Fruit fly (Drosophila melanogaster) whole organism, prepupa: Measurements from ENCODE around the gene CG32161.

Experiments
- Blimp-1 ChIP-seq: fragments of 200-800 bp; sonication (Bioruptor generic); optimal IDR thresholded peaks from 3 replicates; lab custom pipeline; 2017; ENCODE audit warnings: missing biosample characterization, missing genetic modification characterization, mild to moderate bottlenecking, moderate library complexity, missing genetic modification reagents
- CG10631 ChIP-seq: fragments of 200-800 bp; sonication (Bioruptor generic); optimal IDR thresholded peaks from 2 replicates; lab custom pipeline; 2016; ENCODE audit warnings: missing biosample characterization, missing genetic modification characterization
- CG10669 ChIP-seq: fragments of 200-800 bp; sonication (Bioruptor generic); optimal IDR thresholded peaks from 3 replicates; lab custom pipeline; 2018; ENCODE audit warnings: missing biosample characterization, mild to moderate bottlenecking, missing genetic modification characterization, moderate library complexity
- CG11762 ChIP-seq: fragments of 200-800 bp; sonication (Bioruptor generic); optimal IDR thresholded peaks from 3 replicates; lab custom pipeline; 2016; ENCODE audit warnings: missing biosample characterization, missing genetic modification characterization; ENCODE audit not compliant: insufficient read depth
- CG11902 ChIP-seq: fragments of 200-800 bp; sonication (Bioruptor generic); optimal IDR thresholded peaks from 3 replicates; lab custom pipeline; 2016; ENCODE audit warnings: missing biosample characterization, missing genetic modification characterization
- CG15336 ChIP-seq: fragments of 200-800 bp; sonication (Bioruptor generic); IDR thresholded peaks from 2 replicates; pipeline ENCODE4 v1.3.6; 2022; ENCODE audit warnings: missing biosample characterization, missing genetic modification characterization
- CG16779 ChIP-seq: fragments of 200-800 bp; sonication (Bioruptor generic); optimal IDR thresholded peaks from 3 replicates; lab custom pipeline; 2017; ENCODE audit warnings: missing biosample characterization, mild to moderate bottlenecking, missing genetic modification characterization
- CG3032 ChIP-seq: fragments of 200-800 bp; optimal IDR thresholded peaks from 2 replicates; lab custom pipeline; 2019; ENCODE audit warnings: missing biosample characterization, mild to moderate bottlenecking, missing genetic modification characterization, moderate library complexity
- CG3919 ChIP-seq: fragments of 200-800 bp; sonication (Bioruptor generic); optimal IDR thresholded peaks from 3 replicates; lab custom pipeline; 2016; ENCODE audit warnings: missing biosample characterization, missing genetic modification characterization
- CG4318 ChIP-seq: fragments of 200-800 bp; sonication (Bioruptor generic); optimal IDR thresholded peaks from 3 replicates; lab custom pipeline; 2017; ENCODE audit warnings: missing biosample characterization, mild to moderate bottlenecking, missing genetic modification characterization
- CG6163 ChIP-seq: fragments of 200-800 bp; sonication (Bioruptor generic); IDR thresholded peaks from 3 replicates; pipeline ENCODE4 v1.3.6; 2022; ENCODE audit warnings: missing biosample characterization, missing genetic modification characterization
- CG6276 ChIP-seq: fragments of 200-800 bp; sonication (Bioruptor generic); optimal IDR thresholded peaks from 2 replicates; lab custom pipeline; 2017; ENCODE audit warnings: missing biosample characterization, mild to moderate bottlenecking, missing genetic modification characterization
- CG6792 ChIP-seq: fragments of 200-800 bp; sonication (Bioruptor generic); optimal IDR thresholded peaks from 3 replicates; lab custom pipeline; 2016; ENCODE audit warnings: missing biosample characterization, missing genetic modification characterization
- CG6808 ChIP-seq: fragments of 200-800 bp; sonication (Bioruptor generic); optimal IDR thresholded peaks from 3 replicates; lab custom pipeline; 2017; ENCODE audit warnings: missing biosample characterization, missing genetic modification characterization, mild to moderate bottlenecking, moderate library complexity, missing genetic modification reagents
- CG6854 ChIP-seq: fragments of 200-800 bp; sonication (Bioruptor generic); optimal IDR thresholded peaks from 2 replicates; lab custom pipeline; 2017; ENCODE audit warnings: missing biosample characterization, mild to moderate bottlenecking, missing genetic modification characterization
- CG8119 ChIP-seq: fragments of 200-800 bp; sonication (Bioruptor generic); IDR thresholded peaks from 3 replicates; pipeline ENCODE4 v1.3.6; 2022; ENCODE audit warnings: missing biosample characterization, missing genetic modification characterization
- CG8319 ChIP-seq: fragments of 200-800 bp; sonication (Bioruptor generic); optimal IDR thresholded peaks from 3 replicates; lab custom pipeline; 2016; ENCODE audit warnings: missing biosample characterization, missing genetic modification characterization
- CG8632 ChIP-seq: fragments of 200-800 bp; sonication (Bioruptor generic); optimal IDR thresholded peaks from 3 replicates; lab custom pipeline; 2016; ENCODE audit warnings: missing biosample characterization, missing genetic modification characterization
- CG9139 ChIP-seq: fragments of 200-800 bp; sonication (Bioruptor generic); optimal IDR thresholded peaks from 3 replicates; lab custom pipeline; 2017; ENCODE audit warnings: missing biosample characterization, mild to moderate bottlenecking, missing genetic modification characterization
- Eip75B ChIP-seq: fragments of 200-800 bp; sonication (Bioruptor generic); optimal IDR thresholded peaks from 3 replicates; lab custom pipeline; 2016; ENCODE audit warnings: missing biosample characterization, missing genetic modification characterization
- Eip78C ChIP-seq: fragments of 200-800 bp; sonication (Bioruptor generic); peaks from one replicate; lab custom pipeline; 2016; ENCODE audit warnings: missing biosample characterization, missing genetic modification characterization
- Eip93F ChIP-seq: fragments of 200-800 bp; sonication (Bioruptor generic); optimal IDR thresholded peaks from 2 replicates; lab custom pipeline; 2016; ENCODE audit warnings: missing biosample characterization, mild to moderate bottlenecking, missing genetic modification characterization
- Ets21C ChIP-seq: fragments of 200-800 bp; sonication (Bioruptor generic); optimal IDR thresholded peaks from 3 replicates; lab custom pipeline; 2016; ENCODE audit warnings: missing biosample characterization, missing genetic modification characterization
- Ets96B ChIP-seq: fragments of 200-800 bp; optimal IDR thresholded peaks from 2 replicates; lab custom pipeline; 2019; ENCODE audit warnings: missing biosample characterization, mild to moderate bottlenecking, missing genetic modification characterization, moderate library complexity
- Gug ChIP-seq: fragments of 200-800 bp; sonication (Bioruptor generic); IDR thresholded peaks from 2 replicates; pipeline ENCODE4 v1.3.6; 2022; ENCODE audit warnings: missing biosample characterization, missing genetic modification characterization
- Hr38 ChIP-seq: sonication (Bioruptor generic); optimal IDR thresholded peaks from 2 replicates; lab custom pipeline; 2016; ENCODE audit warnings: missing biosample characterization, missing genetic modification characterization
- Hr39 ChIP-seq: fragments of 200-800 bp; sonication (Bioruptor generic); optimal IDR thresholded peaks from 2 replicates; lab custom pipeline; 2016; ENCODE audit warnings: missing biosample characterization, missing genetic modification characterization
- Hr4 ChIP-seq: fragments of 200-800 bp; sonication (Bioruptor generic); optimal IDR thresholded peaks from 3 replicates; lab custom pipeline; 2016; ENCODE audit warnings: missing biosample characterization, missing genetic modification characterization
- Lpt ChIP-seq: fragments of 200-800 bp; sonication (Bioruptor generic); optimal IDR thresholded peaks from 3 replicates; lab custom pipeline; 2016; ENCODE audit warnings: missing biosample characterization, missing genetic modification characterization
- OdsH ChIP-seq: fragments of 200-800 bp; sonication (Bioruptor generic); optimal IDR thresholded peaks from 3 replicates; lab custom pipeline; 2016; ENCODE audit warnings: missing biosample characterization, missing genetic modification characterization
- Sox14 ChIP-seq: fragments of 200-800 bp; sonication (Bioruptor generic); optimal IDR thresholded peaks from 3 replicates; lab custom pipeline; 2016; ENCODE audit warnings: missing biosample characterization, missing genetic modification characterization
- Sox15 ChIP-seq: fragments of 200-800 bp; sonication (Bioruptor generic); optimal IDR thresholded peaks from 3 replicates; lab custom pipeline; 2016; ENCODE audit warnings: missing biosample characterization, missing genetic modification characterization
- achi ChIP-seq: fragments of 200-800 bp; sonication (Bioruptor generic); optimal IDR thresholded peaks from 3 replicates; lab custom pipeline; 2016; ENCODE audit warnings: missing biosample characterization, missing genetic modification characterization
- acj6 ChIP-seq: fragments of 200-800 bp; sonication (Bioruptor generic); optimal IDR thresholded peaks from 3 replicates; lab custom pipeline; 2016; ENCODE audit warnings: missing biosample characterization, missing genetic modification characterization
- dac ChIP-seq: fragments of 200-800 bp; sonication (Bioruptor generic); optimal IDR thresholded peaks from 2 replicates; lab custom pipeline; 2017; ENCODE audit warnings: missing biosample characterization, mild to moderate bottlenecking, missing genetic modification characterization
- dsx ChIP-seq: fragments of 200-800 bp; optimal IDR thresholded peaks from 3 replicates; lab custom pipeline; 2019; ENCODE audit warnings: missing biosample characterization, mild to moderate bottlenecking, missing genetic modification characterization, moderate library complexity; ENCODE audit not compliant: poor library complexity, severe bottlenecking
- fd59A ChIP-seq: fragments of 200-800 bp; sonication (Bioruptor generic); optimal IDR thresholded peaks from 2 replicates; lab custom pipeline; 2017; ENCODE audit warnings: missing biosample characterization, mild to moderate bottlenecking, missing genetic modification characterization, missing genetic modification reagents
- fd85E ChIP-seq: fragments of 200-800 bp; sonication (Bioruptor generic); optimal IDR thresholded peaks from 3 replicates; lab custom pipeline; 2016; ENCODE audit warnings: missing biosample characterization, missing genetic modification characterization
- fkh ChIP-seq: fragments of 200-800 bp; sonication (Bioruptor generic); optimal IDR thresholded peaks from 3 replicates; lab custom pipeline; 2017; ENCODE audit warnings: missing biosample characterization, mild to moderate bottlenecking, missing genetic modification characterization, moderate library complexity
- pdm3 ChIP-seq: fragments of 200-800 bp; sonication (Bioruptor generic); optimal IDR thresholded peaks from 3 replicates; lab custom pipeline; 2016; ENCODE audit warnings: missing biosample characterization, missing genetic modification characterization
- salr ChIP-seq, 2 experiments: fragments of 200-800 bp; sonication (Bioruptor generic); optimal IDR thresholded peaks; 3 replicates each; lab custom pipeline; 2016 to 2018; ENCODE audit warnings: missing biosample characterization in 2 of 2, missing genetic modification characterization in 2 of 2, mild to moderate bottlenecking in 1 of 2
- spab ChIP-seq: fragments of 200-800 bp; sonication (Bioruptor generic); optimal IDR thresholded peaks from 2 replicates; lab custom pipeline; 2017; ENCODE audit warnings: missing biosample characterization, mild to moderate bottlenecking, missing genetic modification characterization, missing genetic modification reagents
- ss ChIP-seq, 2 experiments: fragments of 200-800 bp; sonication (Bioruptor generic); optimal IDR thresholded peaks; 2 replicates in 1 of 2; 3 replicates in 1 of 2; lab custom pipeline; 2017 to 2018; ENCODE audit warnings: mild to moderate bottlenecking in 2 of 2, missing biosample characterization in 2 of 2, missing genetic modification characterization in 2 of 2, moderate library complexity in 1 of 2
- svp ChIP-seq: fragments of 200-800 bp; sonication (Bioruptor generic); peaks from one replicate; lab custom pipeline; 2016; ENCODE audit warnings: missing biosample characterization, missing genetic modification characterization
- vri ChIP-seq: fragments of 200-800 bp; sonication (Bioruptor generic); optimal IDR thresholded peaks from 3 replicates; lab custom pipeline; 2016; ENCODE audit warnings: missing biosample characterization, mild to moderate bottlenecking, missing genetic modification characterization

CG32161 gene

dm6 chr3L:16811908-16812307 lies 34.1 kb upstream of the CG32161 start (continued):
- TF ChIP-seq CG6792 (GFP tag; lab: Kevin White, UChicago) (no peak), Blimp-1 (GFP tag; lab: Kevin White, UChicago) (no peak), salr (GFP tag; optimal IDR thresholded peaks at IDR 0.05; lab: Kevin White, UChicago) (no peak), spab (GFP tag; lab: Kevin White, UChicago) (no peak), Lpt (GFP tag; lab: Kevin White, UChicago) (no peak), OdsH (GFP tag; lab: Kevin White, UChicago) (no peak), Ets96B (tag; lab: Kevin White, UChicago) (no peak), CG11902 (no peak), CG3032 (tag; lab: Kevin White, UChicago) (no peak), Eip78C (peak; percentile 25), Hr4 (GFP tag; lab: Kevin White, UChicago) (no peak), CG6854 (GFP tag; lab: Kevin White, UChicago) (no peak), dsx (GFP tag; lab: Kevin White, UChicago) (no peak), Hr39 (GFP tag; lab: Kevin White, UChicago) (no peak), CG8119 (GFP tag; lab: Robert Waterston, UW) (no peak), dac (GFP tag; lab: Kevin White, UChicago) (no peak), acj6 (GFP tag; lab: Kevin White, UChicago) (no peak)

- TF ChIP-seq CG11902: no peak
- TF ChIP-seq fd59A (GFP tag; lab: Kevin White, UChicago): no peak
- TF ChIP-seq dac (GFP tag; lab: Kevin White, UChicago): no peak
- no peak for TF ChIP-seq Gug (GFP tag; lab: Robert Waterston, UW)
- no peak for TF ChIP-seq Eip93F (GFP tag; lab: Kevin White, UChicago)
These were observed 32.0 kb upstream of the CG32161 start for dm6 chr3L:16813984-16814383.

- TF ChIP-seq CG8119 (GFP tag; lab: Robert Waterston, UW) (peak; percentile 74), Hr38 (GFP tag; lab: Kevin White, UChicago) (no peak), Sox15 (GFP tag; lab: Kevin White, UChicago) (peak; percentile 75), CG16779 (tag; lab: Kevin White, UChicago) (peak; percentile 68), dac (GFP tag; lab: Kevin White, UChicago) (no peak), Sox14 (GFP tag; lab: Kevin White, UChicago) (peak; percentile 93), Gug (GFP tag; lab: Robert Waterston, UW) (peak; percentile 68), CG4318 (GFP tag; lab: Kevin White, UChicago) (peak; percentile 32), svp (GFP tag; lab: Kevin White, UChicago) (peak; percentile 97), Blimp-1 (GFP tag; lab: Kevin White, UChicago) (peak; percentile 79), CG10669 (GFP tag; lab: Kevin White, UChicago) (peak; percentile 96), CG6808 (GFP tag; lab: Kevin White, UChicago) (peak; percentile 96), Ets21C (GFP tag; lab: Kevin White, UChicago) (peak; percentile 80), fd59A (GFP tag; lab: Kevin White, UChicago) (peak; percentile 96), CG6163 (GFP tag; lab: Robert Waterston, UW) (peak; percentile 95), fkh (no peak), CG3919 (GFP tag; lab: Kevin White, UChicago) (peak; percentile 92), Eip75B (GFP tag; lab: Kevin White, UChicago) (peak; percentile 94), pdm3 (GFP tag; lab: Kevin White, UChicago) (peak; percentile 92), Hr39 (GFP tag; lab: Kevin White, UChicago) (peak; percentile 86), CG8632 (peak; percentile 91), CG11902 (peak; percentile 77), dsx (GFP tag; lab: Kevin White, UChicago) (peak; percentile 96), salr (GFP tag; optimal IDR thresholded peaks at IDR 0.05; lab: Kevin White, UChicago) (peak; percentile 77 to 94), Eip78C (peak; percentile 99), fd85E (GFP tag; lab: Kevin White, UChicago) (peak; percentile 44), ss (GFP tag; optimal IDR thresholded peaks at IDR 0.05; lab: Kevin White, UChicago) (peak; percentile 96 to 97), CG6854 (GFP tag; lab: Kevin White, UChicago) (peak; percentile 86), Ets96B (tag; lab: Kevin White, UChicago) (peak; percentile 96), vri (GFP tag; lab: Kevin White, UChicago) (peak; percentile 90), CG15336 (GFP tag; lab: Robert Waterston, UW) (peak; percentile 78), CG8319 (GFP tag; lab: Kevin White, UChicago) (peak; percentile 85), CG11762 (peak; percentile 81), achi (GFP tag; lab: Kevin White, UChicago) (peak; percentile 91), CG10631 (GFP tag; lab: Kevin White, UChicago) (peak; percentile 89), Eip93F (GFP tag; lab: Kevin White, UChicago) (no peak), CG9139 (GFP tag; lab: Kevin White, UChicago) (peak; percentile 95), CG6276 (GFP tag; lab: Kevin White, UChicago) (peak; percentile 39), acj6 (GFP tag; lab: Kevin White, UChicago) (peak; percentile 93)
These were observed 28.0 kb upstream of the CG32161 start for dm6 chr3L:16818063-16818462.
